Worm (Caenorhabditis elegans): ENCODE results near the gene C03A3.9.
A peak's percentile ranks its signal among the peaks of the same experiment; 100 is the strongest.

DNA sequence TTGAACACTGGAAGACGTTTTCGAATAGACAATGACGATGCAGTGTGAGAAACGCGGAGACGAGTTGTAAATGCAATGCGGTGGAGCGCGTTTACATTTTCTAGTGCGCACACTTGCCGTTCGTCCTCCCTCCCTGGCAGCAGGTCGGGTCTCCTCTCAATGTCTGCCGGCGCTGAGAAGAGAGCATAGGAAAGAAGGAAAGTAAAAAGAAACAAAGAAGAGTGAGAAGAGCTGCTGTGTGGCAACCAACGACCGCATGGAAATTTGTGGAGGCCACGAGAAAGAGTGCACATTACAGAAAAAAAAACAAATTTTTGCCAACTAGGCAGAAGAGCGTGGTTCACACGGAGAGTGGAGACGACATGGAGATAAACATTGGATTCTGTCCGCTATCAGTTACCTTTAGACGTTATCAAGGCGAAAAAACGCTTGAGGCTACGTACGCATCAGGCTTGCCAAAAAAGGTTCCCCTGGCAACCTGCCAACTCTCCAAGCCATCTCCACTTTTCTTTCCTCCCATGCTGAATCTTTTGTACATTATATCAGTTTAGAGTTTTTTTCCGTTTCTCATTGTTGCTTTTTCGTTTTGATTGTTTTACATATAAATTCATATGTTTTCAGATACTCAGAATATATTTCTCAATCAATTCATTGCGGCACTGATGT lies 33.0 kb downstream of the C03A3.9 start, which contains the start of the genes snrp-40.1 and F08G12.3:
- no peak for TF ChIP-seq nhr-11 (tag; optimal IDR thresholded peaks at IDR 0.05)
- TF ChIP-seq snpc-4 (tag; optimal IDR thresholded peaks at IDR 0.05): peak; percentile 72
- no peak for TF ChIP-seq nhr-23 (tag; optimal IDR thresholded peaks at IDR 0.05)
- TF ChIP-seq zag-1 (tag; optimal IDR thresholded peaks at IDR 0.05): peak; percentile 71
- peak; percentile 36 to 78 for TF ChIP-seq lsy-2 (tag; optimal IDR thresholded peaks at IDR 0.05)
- TF ChIP-seq unc-62 (GFP tag; optimal IDR thresholded peaks at IDR 0.05): no peak
- TF ChIP-seq nhr-237 (tag; optimal IDR thresholded peaks at IDR 0.05): no peak
- TF ChIP-seq nhr-12 (tag; optimal IDR thresholded peaks at IDR 0.05): no peak
- TF ChIP-seq blmp-1 (tag; optimal IDR thresholded peaks at IDR 0.05; ENCODE audit: insufficient read depth): no peak
- no peak for TF ChIP-seq R02D3.7 (tag; optimal IDR thresholded peaks at IDR 0.05)
- TF ChIP-seq sma-9 (GFP tag; optimal IDR thresholded peaks at IDR 0.05): peak; percentile 82
- TF ChIP-seq sma-9 (tag; optimal IDR thresholded peaks at IDR 0.05): no peak
- no peak for TF ChIP-seq alr-1 (tag; optimal IDR thresholded peaks at IDR 0.05)

All from whole organism, L2 larva.